Fruit fly (Drosophila melanogaster) whole organism, embryonic: ENCODE measurements around the gene beag.
A peak's percentile ranks its signal among the peaks of the same experiment; 100 is the strongest.

Experiments used
- Aef1 ChIP-seq: fragments of 200-800 bp; sonication (Bioruptor generic); IDR thresholded peaks from 3 replicates; pipeline ENCODE4 v1.3.6; 2022; ENCODE audit warnings: missing biosample characterization, missing genetic modification characterization
- C15 ChIP-seq: fragments of 200-800 bp; sonication (Bioruptor generic); IDR thresholded peaks from 3 replicates; pipeline ENCODE4 v1.3.6; 2022; ENCODE audit warnings: missing biosample characterization, missing genetic modification characterization
- CG11695 ChIP-seq: fragments of 200-800 bp; sonication (Bioruptor generic); IDR thresholded peaks from 3 replicates; pipeline ENCODE4 v1.3.6; 2022; ENCODE audit warnings: missing biosample characterization, missing genetic modification characterization
- CG11696 ChIP-seq: fragments of 200-800 bp; sonication (Bioruptor generic); IDR thresholded peaks from 2 replicates; pipeline ENCODE4 v1.3.6; 2022; ENCODE audit warnings: missing biosample characterization, missing genetic modification characterization
- CG17385 ChIP-seq: fragments of 200-800 bp; sonication (Bioruptor generic); optimal IDR thresholded peaks from 3 replicates; lab custom pipeline; 2018; ENCODE audit warnings: missing biosample characterization, mild to moderate bottlenecking, missing genetic modification characterization
- CG17568 ChIP-seq: fragments of 200-800 bp; sonication (Bioruptor generic); optimal IDR thresholded peaks from 2 replicates; lab custom pipeline; 2018; ENCODE audit warnings: missing biosample characterization, mild to moderate bottlenecking, missing genetic modification characterization, moderate library complexity
- CG18476 ChIP-seq: fragments of 200-800 bp; sonication (Bioruptor generic); optimal IDR thresholded peaks from 2 replicates; lab custom pipeline; 2016; ENCODE audit warnings: missing biosample characterization, mild to moderate bottlenecking, missing genetic modification characterization
- CG2889 ChIP-seq: fragments of 200-800 bp; sonication (Bioruptor generic); IDR thresholded peaks from 3 replicates; pipeline ENCODE4 v1.3.6; 2022; ENCODE audit warnings: missing biosample characterization, missing genetic modification characterization
- CG32767 ChIP-seq: fragments of 200-800 bp; sonication (Bioruptor generic); IDR thresholded peaks from 2 replicates; pipeline ENCODE4 v1.3.6; 2022; ENCODE audit warnings: missing biosample characterization, missing genetic modification characterization
- CG7745 ChIP-seq: fragments of 200-800 bp; sonication (Bioruptor generic); optimal IDR thresholded peaks from 2 replicates; lab custom pipeline; 2018; ENCODE audit warnings: missing biosample characterization, mild to moderate bottlenecking, missing genetic modification characterization, moderate library complexity
- CG8478 ChIP-seq: fragments of >200 bp; optimal IDR thresholded peaks from 2 replicates; lab custom pipeline; 2018
- CG8924 ChIP-seq: fragments of 200-800 bp; optimal IDR thresholded peaks from 3 replicates; lab custom pipeline; 2019; ENCODE audit warnings: missing biosample characterization, mild to moderate bottlenecking, missing genetic modification characterization, moderate library complexity
- D ChIP-seq, 2 experiments: fragments of 200-800 bp in 1 of 2; fragments of >200 bp in 1 of 2; sonication (Bioruptor generic) in 1 of 2; optimal IDR thresholded peaks; 2 replicates in 1 of 2; 3 replicates in 1 of 2; lab custom pipeline; 2017; ENCODE audit warnings: mild to moderate bottlenecking in 1 of 2, missing biosample characterization in 1 of 2, missing genetic modification characterization in 1 of 2, missing genetic modification reagents in 1 of 2
- Dip2 ChIP-seq: fragments of 200-800 bp; sonication (Bioruptor generic); IDR thresholded peaks from 2 replicates; pipeline ENCODE4 v1.3.6; 2022; ENCODE audit warnings: missing biosample characterization, missing genetic modification characterization
- E2f2 ChIP-seq: fragments of 200-800 bp; sonication (Bioruptor generic); IDR thresholded peaks from 2 replicates; pipeline ENCODE4 v1.3.6; 2022; ENCODE audit warnings: missing biosample characterization, missing genetic modification characterization
- Eip74EF ChIP-seq, 2 experiments: fragments of 200-800 bp in 1 of 2; fragments of >200 bp in 1 of 2; sonication (Bioruptor generic) in 1 of 2; optimal IDR thresholded peaks; 2 replicates each; lab custom pipeline; 2017 to 2019; ENCODE audit warnings: missing biosample characterization in 2 of 2, missing genetic modification characterization in 2 of 2, mild to moderate bottlenecking in 1 of 2, moderate library complexity in 1 of 2
- HLHmδ ChIP-seq: fragments of 200-800 bp; sonication (Bioruptor generic); optimal IDR thresholded peaks from 2 replicates; lab custom pipeline; 2018; ENCODE audit warnings: missing biosample characterization, mild to moderate bottlenecking, missing genetic modification characterization, moderate library complexity
- Hey ChIP-seq: fragments of 200-800 bp; sonication (Bioruptor generic); optimal IDR thresholded peaks from 3 replicates; lab custom pipeline; 2018; ENCODE audit warnings: missing biosample characterization, mild to moderate bottlenecking, missing genetic modification characterization
- Hsf ChIP-seq: fragments of 200-800 bp; sonication (Bioruptor generic); optimal IDR thresholded peaks from 3 replicates; lab custom pipeline; 2016; ENCODE audit warnings: missing biosample characterization, missing genetic modification characterization
- Nf-YA ChIP-seq: fragments of 200-800 bp; sonication (Bioruptor generic); IDR thresholded peaks from 2 replicates; pipeline ENCODE4 v1.3.6; 2022; ENCODE audit warnings: missing biosample characterization, missing genetic modification characterization
- TFAM ChIP-seq: fragments of 200-800 bp; sonication (Bioruptor generic); optimal IDR thresholded peaks from 2 replicates; lab custom pipeline; 2017; ENCODE audit warnings: missing biosample characterization, missing genetic modification characterization, inconsistent platforms
- Taf1 ChIP-seq: fragments of 200-800 bp; sonication (Bioruptor generic); IDR thresholded peaks from 2 replicates; pipeline ENCODE4 v1.3.6; 2022; ENCODE audit warnings: missing biosample characterization, missing genetic modification characterization
- YL-1 ChIP-seq: fragments of 200-800 bp; sonication (Bioruptor generic); optimal IDR thresholded peaks from 3 replicates; lab custom pipeline; 2017; ENCODE audit warnings: missing biosample characterization, mild to moderate bottlenecking, missing genetic modification characterization
- ac ChIP-seq: fragments of 200-800 bp; sonication (Bioruptor generic); optimal IDR thresholded peaks from 3 replicates; lab custom pipeline; 2017; ENCODE audit warnings: missing biosample characterization, mild to moderate bottlenecking, missing genetic modification characterization
- aop ChIP-seq: fragments of 200-800 bp; sonication (Bioruptor generic); IDR thresholded peaks from 2 replicates; pipeline ENCODE4 v1.3.6; 2022; ENCODE audit warnings: missing biosample characterization, missing genetic modification characterization
- ap ChIP-seq: fragments of 200-800 bp; sonication (Bioruptor generic); IDR thresholded peaks from 2 replicates; pipeline ENCODE4 v1.3.6; 2022; ENCODE audit warnings: missing biosample characterization, missing genetic modification characterization
- ase ChIP-seq: fragments of 200-800 bp; sonication (Bioruptor generic); IDR thresholded peaks from 3 replicates; pipeline ENCODE4 v1.3.6; 2022; ENCODE audit warnings: missing biosample characterization, missing genetic modification characterization
- ash1 ChIP-seq: fragments of 200-800 bp; sonication (Bioruptor generic); optimal IDR thresholded peaks from 2 replicates; lab custom pipeline; 2018; ENCODE audit warnings: missing biosample characterization, mild to moderate bottlenecking, missing genetic modification characterization
- bsh ChIP-seq, 2 experiments: fragments of 200-800 bp; sonication (Bioruptor generic); optimal IDR thresholded peaks; 2 replicates each; lab custom pipeline; 2017 to 2018; ENCODE audit warnings: mild to moderate bottlenecking in 2 of 2, missing biosample characterization in 2 of 2, missing genetic modification characterization in 2 of 2, moderate library complexity in 1 of 2
- crol ChIP-seq: fragments of 200-800 bp; sonication (Bioruptor generic); IDR thresholded peaks from 2 replicates; pipeline ENCODE4 v1.3.6; 2022; ENCODE audit warnings: missing biosample characterization, missing genetic modification characterization
- cwo ChIP-seq: fragments of 200-800 bp; sonication (Bioruptor generic); optimal IDR thresholded peaks from 3 replicates; lab custom pipeline; 2017; ENCODE audit warnings: missing biosample characterization, missing genetic modification characterization, mild to moderate bottlenecking, moderate library complexity, missing genetic modification reagents
- da ChIP-seq: fragments of 200-800 bp; sonication (Bioruptor generic); optimal IDR thresholded peaks from 2 replicates; lab custom pipeline; 2016; ENCODE audit warnings: missing biosample characterization, missing genetic modification characterization
- danr ChIP-seq: fragments of 200-800 bp; sonication (Bioruptor generic); IDR thresholded peaks from 2 replicates; pipeline ENCODE4 v1.3.6; 2022; ENCODE audit warnings: missing biosample characterization, missing genetic modification characterization
- fu2 ChIP-seq: fragments of 200-800 bp; sonication (Bioruptor generic); optimal IDR thresholded peaks from 2 replicates; lab custom pipeline; 2016; ENCODE audit warnings: missing biosample characterization, missing genetic modification characterization
- hth ChIP-seq: fragments of >200 bp; optimal IDR thresholded peaks from 2 replicates; lab custom pipeline; 2017; ENCODE audit warnings: inconsistent platforms
- kni ChIP-seq: fragments of 200-800 bp; sonication (Bioruptor generic); optimal IDR thresholded peaks from 3 replicates; lab custom pipeline; 2017; ENCODE audit warnings: mild to moderate bottlenecking, missing biosample characterization, missing genetic modification reagents, missing genetic modification characterization
- knrl ChIP-seq: fragments of 200-800 bp; sonication (Bioruptor generic); IDR thresholded peaks from 3 replicates; pipeline ENCODE4 v1.3.6; 2022; ENCODE audit warnings: missing biosample characterization, missing genetic modification characterization; ENCODE audit not compliant: partially characterized antibody
- lilli ChIP-seq: fragments of 200-800 bp; sonication (Bioruptor generic); optimal IDR thresholded peaks from 3 replicates; lab custom pipeline; 2016; ENCODE audit warnings: missing biosample characterization, missing genetic modification characterization
- nerfin-1 ChIP-seq: fragments of 200-800 bp; sonication (Bioruptor generic); optimal IDR thresholded peaks from 3 replicates; lab custom pipeline; 2019; ENCODE audit warnings: missing biosample characterization, mild to moderate bottlenecking, missing genetic modification characterization, moderate library complexity
- oc ChIP-seq: fragments of 200-800 bp; sonication (Bioruptor generic); optimal IDR thresholded peaks from 2 replicates; lab custom pipeline; 2018; ENCODE audit warnings: missing biosample characterization, mild to moderate bottlenecking, missing genetic modification characterization, moderate library complexity
- pnt ChIP-seq: fragments of 200-800 bp; sonication (Bioruptor generic); optimal IDR thresholded peaks from 3 replicates; lab custom pipeline; 2016; ENCODE audit warnings: missing biosample characterization, missing genetic modification characterization
- pros ChIP-seq: fragments of 200-800 bp; sonication (Bioruptor generic); optimal IDR thresholded peaks from 3 replicates; lab custom pipeline; 2019; ENCODE audit warnings: missing biosample characterization, mild to moderate bottlenecking, missing genetic modification characterization, moderate library complexity
- sd ChIP-seq: fragments of 200-800 bp; sonication (Bioruptor generic); optimal IDR thresholded peaks from 3 replicates; lab custom pipeline; 2018; ENCODE audit warnings: missing biosample characterization, mild to moderate bottlenecking, missing genetic modification characterization, moderate library complexity
- shn ChIP-seq: fragments of 200-800 bp; sonication (Bioruptor generic); optimal IDR thresholded peaks from 3 replicates; lab custom pipeline; 2016; ENCODE audit warnings: missing biosample characterization, missing genetic modification characterization
- so ChIP-seq: fragments of 200-800 bp; sonication (Bioruptor generic); IDR thresholded peaks from 3 replicates; pipeline ENCODE4 v1.3.6; 2022; ENCODE audit warnings: missing biosample characterization, missing genetic modification characterization
- sqz ChIP-seq: fragments of 200-800 bp; sonication (Bioruptor generic); optimal IDR thresholded peaks from 3 replicates; lab custom pipeline; 2018; ENCODE audit warnings: missing biosample characterization, mild to moderate bottlenecking, missing genetic modification characterization
- tap ChIP-seq: fragments of 200-800 bp; optimal IDR thresholded peaks from 3 replicates; lab custom pipeline; 2019; ENCODE audit warnings: missing biosample characterization, mild to moderate bottlenecking, missing genetic modification characterization, moderate library complexity
- tup ChIP-seq: fragments of 200-800 bp; sonication (Bioruptor generic); optimal IDR thresholded peaks from 2 replicates; lab custom pipeline; 2016; ENCODE audit warnings: missing biosample characterization, mild to moderate bottlenecking, missing genetic modification characterization, moderate library complexity
- zen ChIP-seq: fragments of 200-800 bp; sonication (Bioruptor generic); optimal IDR thresholded peaks from 3 replicates; lab custom pipeline; 2018; ENCODE audit warnings: missing biosample characterization, mild to moderate bottlenecking, missing genetic modification characterization, moderate library complexity
- zen2 ChIP-seq: fragments of 200-800 bp; sonication (Bioruptor generic); IDR thresholded peaks from 3 replicates; pipeline ENCODE4 v1.3.6; 2022; ENCODE audit warnings: missing biosample characterization, missing genetic modification characterization; ENCODE audit not compliant: partially characterized antibody

beag gene

dm6 chr3R:9027082-9027481, 37.8 kb downstream of the beag start (continued):
- TF ChIP-seq CG32767 (GFP tag; lab: Robert Waterston, UW): no peak
- no peak for TF ChIP-seq CG11695 (GFP tag; lab: Robert Waterston, UW)
- TF ChIP-seq CG17385 (GFP tag; lab: Kevin White, UChicago): no peak
- no peak for TF ChIP-seq Aef1 (GFP tag; lab: Robert Waterston, UW)
- peak; percentile 33; the same call in 1 of the 2 replicates for TF ChIP-seq crol (GFP tag; lab: Robert Waterston, UW)
- no peak for TF ChIP-seq CG7745
- TF ChIP-seq E2f2 (GFP tag; lab: Robert Waterston, UW): no peak
- TF ChIP-seq TFAM (GFP tag; lab: Kevin White, UChicago): no peak
- no peak for TF ChIP-seq D (optimal IDR thresholded peaks at IDR 0.05; lab: Kevin White, UChicago)
- no peak for TF ChIP-seq D (GFP tag; optimal IDR thresholded peaks at IDR 0.05; lab: Kevin White, UChicago)
- no peak for TF ChIP-seq CG8924 (tag; lab: Kevin White, UChicago)
- peak; percentile 18 for TF ChIP-seq ash1 (GFP tag; lab: Kevin White, UChicago)
- no peak for TF ChIP-seq Taf1 (GFP tag; lab: Robert Waterston, UW)
- no peak for TF ChIP-seq CG2889 (GFP tag; lab: Robert Waterston, UW)
- TF ChIP-seq aop (GFP tag; lab: Robert Waterston, UW): peak; percentile 58; the same call in 1 of the 2 replicates
- TF ChIP-seq C15 (GFP tag; lab: Robert Waterston, UW): no peak
- TF ChIP-seq so (GFP tag; lab: Robert Waterston, UW): no peak
- TF ChIP-seq Nf-YA (GFP tag; lab: Robert Waterston, UW): peak; percentile 7; the same call in 1 of the 2 replicates
- no peak for TF ChIP-seq fu2 (GFP tag; lab: Kevin White, UChicago)
- peak; percentile 78 for TF ChIP-seq kni (GFP tag; lab: Kevin White, UChicago)
- no peak for TF ChIP-seq tup (GFP tag; lab: Kevin White, UChicago)
- TF ChIP-seq cwo: peak; percentile 88
- TF ChIP-seq bsh (GFP tag; optimal IDR thresholded peaks at IDR 0.05; lab: Kevin White, UChicago): no peak
- TF ChIP-seq hth (lab: Kevin White, UChicago): no peak
- peak; percentile 32 for TF ChIP-seq sd (tag; lab: Kevin White, UChicago)
- TF ChIP-seq CG11696 (GFP tag; lab: Robert Waterston, UW): no peak
- TF ChIP-seq shn (GFP tag; lab: Kevin White, UChicago): no peak

dm6 chr3R:9024835-9025510, 39.9 kb downstream of the beag start:
- peak; percentile 43 for TF ChIP-seq Hey (tag; lab: Kevin White, UChicago)
- peak; percentile 26; the same call in 1 of the 3 replicates for TF ChIP-seq ase (GFP tag; lab: Robert Waterston, UW)
- TF ChIP-seq pros (GFP tag; lab: Kevin White, UChicago): peak; percentile 100
- peak; percentile 84 for TF ChIP-seq HLHmδ
- TF ChIP-seq knrl (GFP tag; lab: Robert Waterston, UW): no peak
- TF ChIP-seq CG17568 (GFP tag; lab: Kevin White, UChicago): no peak
- TF ChIP-seq CG18476 (GFP tag; lab: Kevin White, UChicago): peak; percentile 70
- TF ChIP-seq nerfin-1 (tag; lab: Kevin White, UChicago): peak; percentile 20
- no peak for TF ChIP-seq Hsf (GFP tag; lab: Kevin White, UChicago)
- no peak for TF ChIP-seq pnt (GFP tag; lab: Kevin White, UChicago)
- no peak for TF ChIP-seq lilli (GFP tag; lab: Kevin White, UChicago)
- peak; percentile 75 for TF ChIP-seq da
- TF ChIP-seq danr (GFP tag; lab: Robert Waterston, UW): no peak
- TF ChIP-seq zen2 (GFP tag; lab: Robert Waterston, UW): 0 out of 3 replicates have a peak, but pooled peaks have one; percentile 14
- no peak for TF ChIP-seq Eip74EF (GFP tag; optimal IDR thresholded peaks at IDR 0.05; lab: Kevin White, UChicago)
- peak; percentile 83 for TF ChIP-seq sqz (GFP tag; lab: Kevin White, UChicago)
- no peak for TF ChIP-seq Dip2
- peak; percentile 95 for TF ChIP-seq ac (GFP tag; lab: Kevin White, UChicago)
- TF ChIP-seq tap (tag; lab: Kevin White, UChicago): peak; percentile 58
- TF ChIP-seq oc (tag; lab: Kevin White, UChicago): peak; percentile 50
- no peak for TF ChIP-seq CG8478 (lab: Kevin White, UChicago)
- peak; percentile 42 for TF ChIP-seq zen
- no peak for TF ChIP-seq ap (GFP tag; lab: Robert Waterston, UW)
- no peak for TF ChIP-seq YL-1
